Fruit fly (Drosophila melanogaster): ENCODE data around the gene CG14551.

Gene CG14551

dm6 chr3R:26105924-26106494 is 43.2 kb upstream of the CG14551 start (continued):
- TF ChIP-seq Antp (GFP tag; optimal IDR thresholded peaks at IDR 0.05) (no peak), BtbVII (GFP tag; optimal IDR thresholded peaks at IDR 0.05) (peak; percentile 73), CG12071 (GFP tag; optimal IDR thresholded peaks at IDR 0.05) (peak; percentile 52), sc (optimal IDR thresholded peaks at IDR 0.05) (no peak), sc (GFP tag; optimal IDR thresholded peaks at IDR 0.05) (no peak), CG9727 (GFP tag; optimal IDR thresholded peaks at IDR 0.05) (peak; percentile 27), CG8388 (GFP tag; optimal IDR thresholded peaks at IDR 0.05) (peak; percentile 21), HHEX (GFP tag; optimal IDR thresholded peaks at IDR 0.05) (peak; percentile 79), H2.0 (GFP tag; IDR thresholded peaks at IDR 0.05) (peak; percentile 58), CG13123 (GFP tag; optimal IDR thresholded peaks at IDR 0.05) (no peak), CG6272 (GFP tag; IDR thresholded peaks at IDR 0.05) (peak; percentile 44; the same call in 1 of the 2 replicates), CG30020 (tag; optimal IDR thresholded peaks at IDR 0.05) (no peak), ase (GFP tag; IDR thresholded peaks at IDR 0.05) (peak; percentile 79), CG12391 (tag; optimal IDR thresholded peaks at IDR 0.05) (peak; percentile 31), peb (GFP tag; IDR thresholded peaks at IDR 0.05) (no peak), B-H1 (GFP tag; IDR thresholded peaks at IDR 0.05) (peak; percentile 70), HLH54F (GFP tag; optimal IDR thresholded peaks at IDR 0.05) (no peak), crp (GFP tag; optimal IDR thresholded peaks at IDR 0.05) (no peak), CG31441 (GFP tag; IDR thresholded peaks at IDR 0.05) (no peak; the same call in 1 of the 2 replicates), CG8281 (tag; optimal IDR thresholded peaks at IDR 0.05) (peak; percentile 34), Sox102F (GFP tag; optimal IDR thresholded peaks at IDR 0.05) (peak; percentile 62), Lim3 (GFP tag; IDR thresholded peaks at IDR 0.05) (peak; percentile 16; the same call in 1 of the 2 replicates), ab (GFP tag; optimal IDR thresholded peaks at IDR 0.05) (no peak), CG6854 (GFP tag; optimal IDR thresholded peaks at IDR 0.05) (peak; percentile 65), Sin3A (optimal IDR thresholded peaks at IDR 0.05) (no peak), Eip74EF (GFP tag; optimal IDR thresholded peaks at IDR 0.05) (peak in 1 of 2 experiments; percentile 67), CG15514 (GFP tag; optimal IDR thresholded peaks at IDR 0.05) (peak; percentile 55), tll (GFP tag; optimal IDR thresholded peaks at IDR 0.05) (no peak), klu (GFP tag; IDR thresholded peaks at IDR 0.05) (peak; percentile 64), MESR4 (GFP tag; optimal IDR thresholded peaks at IDR 0.05) (no peak), dati (GFP tag; IDR thresholded peaks at IDR 0.05) (0 out of 2 replicates have a peak, but pooled peaks have one; percentile 26), CG5180 (GFP tag; optimal IDR thresholded peaks at IDR 0.05) (no peak), CG1529 (GFP tag; optimal IDR thresholded peaks at IDR 0.05) (no peak), vfl (GFP tag; optimal IDR thresholded peaks at IDR 0.05) (no peak), CG18619 (GFP tag; optimal IDR thresholded peaks at IDR 0.05) (peak; percentile 23), Asciz (GFP tag; optimal IDR thresholded peaks at IDR 0.05) (no peak), Lhr (GFP tag; optimal IDR thresholded peaks at IDR 0.05) (no peak), Six4 (GFP tag; optimal IDR thresholded peaks at IDR 0.05) (no peak), CG12744 (GFP tag; optimal IDR thresholded peaks at IDR 0.05) (no peak), kah (GFP tag; optimal IDR thresholded peaks at IDR 0.05) (no peak), CG15696 (tag; optimal IDR thresholded peaks at IDR 0.05) (no peak), tap (tag; optimal IDR thresholded peaks at IDR 0.05) (peak; percentile 74), CG34224 (GFP tag; IDR thresholded peaks at IDR 0.05; ENCODE audit: partially characterized antibody) (no peak), gem (tag; optimal IDR thresholded peaks at IDR 0.05) (peak; percentile 73), org-1 (GFP tag; optimal IDR thresholded peaks at IDR 0.05) (peak; percentile 37), dmrt99B (tag; optimal IDR thresholded peaks at IDR 0.05) (peak; percentile 75), bbx (GFP tag; IDR thresholded peaks at IDR 0.05; ENCODE audit: partially characterized antibody) (0 out of 2 replicates have a peak, but pooled peaks have one; percentile 22), CG6683 (GFP tag; optimal IDR thresholded peaks at IDR 0.05) (peak; percentile 49), CG42726 (GFP tag; IDR thresholded peaks at IDR 0.05; ENCODE audit: partially characterized antibody) (no peak)

Measured in whole organism, embryonic.